Worm (Caenorhabditis elegans): ENCODE measurements around the gene srh-252.

ce11 chrV:17212743-17213142 is 10.5 kb downstream of the srh-252 start, which contains the start of gene srh-113:
- TF ChIP-seq nhr-28 (tag; optimal IDR thresholded peaks at IDR 0.05) = no peak
- TF ChIP-seq zip-8 (tag; optimal IDR thresholded peaks at IDR 0.05) = no peak
- TF ChIP-seq unc-62 (GFP tag; optimal IDR thresholded peaks at IDR 0.05) = no peak
- no peak for TF ChIP-seq tbx-8 (GFP tag; optimal IDR thresholded peaks at IDR 0.05)
- TF ChIP-seq nhr-76 (tag; optimal IDR thresholded peaks at IDR 0.05) = no peak
- TF ChIP-seq elt-3 (tag; optimal IDR thresholded peaks at IDR 0.05) = no peak
- no peak for TF ChIP-seq lsy-2 (tag; optimal IDR thresholded peaks at IDR 0.05)
- TF ChIP-seq sptf-1 (tag; optimal IDR thresholded peaks at IDR 0.05) = no peak
- TF ChIP-seq ztf-11 (tag; optimal IDR thresholded peaks at IDR 0.05) = no peak
- TF ChIP-seq snpc-4 (tag; optimal IDR thresholded peaks at IDR 0.05) = no peak
- TF ChIP-seq elt-1 (tag; optimal IDR thresholded peaks at IDR 0.05; ENCODE audit: borderline replicate concordance, insufficient read depth) = no peak
- no peak for TF ChIP-seq unc-39 (tag; optimal IDR thresholded peaks at IDR 0.05)
- no peak for TF ChIP-seq nhr-237 (tag; optimal IDR thresholded peaks at IDR 0.05)
